Fruit fly (Drosophila melanogaster) whole organism, embryonic: ENCODE results near the gene Pcyt1.

Source experiments
- Aef1 ChIP-seq: fragments of 200-800 bp; sonication (Bioruptor generic); IDR thresholded peaks from 3 replicates; pipeline ENCODE4 v1.3.6; 2022; ENCODE audit warnings: missing biosample characterization, missing genetic modification characterization
- Bgb ChIP-seq: fragments of 200-800 bp; sonication (Bioruptor generic); IDR thresholded peaks from 2 replicates; pipeline ENCODE4 v1.3.6; 2022; ENCODE audit warnings: missing biosample characterization, missing genetic modification characterization; ENCODE audit not compliant: partially characterized antibody
- CG10147 ChIP-seq: fragments of 200-800 bp; sonication (Bioruptor generic); optimal IDR thresholded peaks from 2 replicates; lab custom pipeline; 2019; ENCODE audit warnings: missing biosample characterization, mild to moderate bottlenecking, missing genetic modification characterization, moderate library complexity
- CG10431 ChIP-seq: fragments of 200-800 bp; sonication (Bioruptor generic); optimal IDR thresholded peaks from 3 replicates; lab custom pipeline; 2018; ENCODE audit warnings: missing biosample characterization, mild to moderate bottlenecking, missing genetic modification characterization
- CG10979 ChIP-seq: fragments of 200-800 bp; sonication (Bioruptor generic); optimal IDR thresholded peaks from 2 replicates; lab custom pipeline; 2018; ENCODE audit warnings: missing biosample characterization, mild to moderate bottlenecking, missing genetic modification characterization, moderate library complexity
- CG11398 ChIP-seq: fragments of 200-800 bp; sonication (Bioruptor generic); optimal IDR thresholded peaks from 2 replicates; lab custom pipeline; 2016; ENCODE audit warnings: missing biosample characterization, missing genetic modification characterization
- CG11723 ChIP-seq: fragments of 200-800 bp; sonication (Bioruptor generic); optimal IDR thresholded peaks from 2 replicates; lab custom pipeline; 2017; ENCODE audit warnings: missing biosample characterization, mild to moderate bottlenecking, missing genetic modification characterization
- CG12769 ChIP-seq: fragments of 200-800 bp; sonication (Bioruptor generic); optimal IDR thresholded peaks from 2 replicates; lab custom pipeline; 2019; ENCODE audit warnings: missing biosample characterization, mild to moderate bottlenecking, missing genetic modification characterization, moderate library complexity
- CG13287 ChIP-seq: fragments of 200-800 bp; sonication (Bioruptor generic); IDR thresholded peaks from 2 replicates; pipeline ENCODE4 v1.3.6; 2022; ENCODE audit warnings: missing biosample characterization, missing genetic modification characterization; ENCODE audit not compliant: partially characterized antibody
- CG15073 ChIP-seq: fragments of 200-800 bp; sonication (Bioruptor generic); optimal IDR thresholded peaks from 2 replicates; lab custom pipeline; 2016; ENCODE audit warnings: missing biosample characterization, missing genetic modification characterization
- CG1529 ChIP-seq: fragments of 200-800 bp; sonication (Bioruptor generic); optimal IDR thresholded peaks from 3 replicates; lab custom pipeline; 2018; ENCODE audit warnings: missing biosample characterization, missing genetic modification characterization
- CG1602 ChIP-seq: fragments of 200-800 bp; sonication (Bioruptor generic); optimal IDR thresholded peaks from 3 replicates; lab custom pipeline; 2016; ENCODE audit warnings: missing biosample characterization, missing genetic modification characterization
- CG17328 ChIP-seq: fragments of 200-800 bp; sonication (Bioruptor generic); IDR thresholded peaks from 2 replicates; pipeline ENCODE4 v1.3.6; 2022; ENCODE audit warnings: missing biosample characterization, missing genetic modification characterization
- CG17612 ChIP-seq: fragments of 200-800 bp; sonication (Bioruptor generic); IDR thresholded peaks from 2 replicates; pipeline ENCODE4 v1.3.6; 2022; ENCODE audit warnings: missing biosample characterization, missing genetic modification characterization
- CG1792 ChIP-seq: fragments of 200-800 bp; sonication (Bioruptor generic); optimal IDR thresholded peaks from 2 replicates; lab custom pipeline; 2016; ENCODE audit warnings: missing biosample characterization, missing genetic modification characterization
- CG18011 ChIP-seq: fragments of 200-800 bp; sonication (Bioruptor generic); optimal IDR thresholded peaks from 2 replicates; lab custom pipeline; 2017; ENCODE audit warnings: missing biosample characterization, missing genetic modification characterization, mild to moderate bottlenecking, moderate library complexity, missing genotype
- CG30403 ChIP-seq: fragments of 200-800 bp; sonication (Bioruptor generic); optimal IDR thresholded peaks from 3 replicates; lab custom pipeline; 2016; ENCODE audit warnings: missing biosample characterization, missing genetic modification characterization
- CG3726 ChIP-seq: fragments of 200-800 bp; sonication (Bioruptor generic); IDR thresholded peaks from 3 replicates; pipeline ENCODE4, ENCODE4 v1.3.6; 2022; ENCODE audit warnings: missing biosample characterization, missing genetic modification characterization
- CG6254 ChIP-seq: fragments of 200-800 bp; sonication (Bioruptor generic); optimal IDR thresholded peaks from 3 replicates; lab custom pipeline; 2017; ENCODE audit warnings: mild to moderate bottlenecking, missing biosample characterization, missing genetic modification reagents, missing genetic modification characterization
- CG6689 ChIP-seq: fragments of 200-800 bp; sonication (Bioruptor generic); IDR thresholded peaks from 2 replicates; pipeline ENCODE4 v1.3.6; 2022; ENCODE audit warnings: missing biosample characterization, missing genetic modification characterization
- CG8359 ChIP-seq: fragments of 200-800 bp; sonication (Bioruptor generic); optimal IDR thresholded peaks from 2 replicates; lab custom pipeline; 2017; ENCODE audit warnings: missing biosample characterization, mild to moderate bottlenecking, missing genetic modification characterization, borderline replicate concordance
- CG8388 ChIP-seq: fragments of 200-800 bp; sonication (Bioruptor generic); optimal IDR thresholded peaks from 2 replicates; lab custom pipeline; 2019; ENCODE audit warnings: missing biosample characterization, mild to moderate bottlenecking, missing genetic modification characterization, moderate library complexity
- CG8478 ChIP-seq: fragments of >200 bp; optimal IDR thresholded peaks from 2 replicates; lab custom pipeline; 2018
- CG9817 ChIP-seq: fragments of 200-800 bp; sonication (Bioruptor generic); optimal IDR thresholded peaks from 2 replicates; lab custom pipeline; 2018; ENCODE audit warnings: missing biosample characterization, mild to moderate bottlenecking, missing genetic modification characterization, moderate library complexity
- CkIIα-i1 ChIP-seq: fragments of 200-800 bp; sonication (Bioruptor generic); IDR thresholded peaks from 2 replicates; pipeline ENCODE4 v1.3.6; 2022; ENCODE audit warnings: missing biosample characterization, missing genetic modification characterization
- Neu2 ChIP-seq: fragments of 200-800 bp; sonication (Bioruptor generic); optimal IDR thresholded peaks from 3 replicates; lab custom pipeline; 2016; ENCODE audit warnings: missing biosample characterization, missing genetic modification characterization, borderline replicate concordance
- Nf-YA ChIP-seq: fragments of 200-800 bp; sonication (Bioruptor generic); IDR thresholded peaks from 2 replicates; pipeline ENCODE4 v1.3.6; 2022; ENCODE audit warnings: missing biosample characterization, missing genetic modification characterization
- Optix ChIP-seq: fragments of 200-800 bp; sonication (Bioruptor generic); IDR thresholded peaks from 3 replicates; pipeline ENCODE4 v1.3.6; 2022; ENCODE audit warnings: missing biosample characterization, missing genetic modification characterization
- Side ChIP-seq: fragments of 200-800 bp; sonication (Bioruptor generic); optimal IDR thresholded peaks from 2 replicates; lab custom pipeline; 2016; ENCODE audit warnings: missing biosample characterization, missing genetic modification characterization
- Tbp ChIP-seq: fragments of >200 bp; optimal IDR thresholded peaks from 2 replicates; lab custom pipeline; 2018; ENCODE audit warnings: missing biosample characterization, missing genetic modification characterization
- ara ChIP-seq: fragments of 200-800 bp; sonication (Bioruptor generic); IDR thresholded peaks from 2 replicates; pipeline ENCODE4 v1.3.6; 2022; ENCODE audit warnings: missing biosample characterization, missing genetic modification characterization
- ato ChIP-seq: fragments of 200-800 bp; sonication (Bioruptor generic); IDR thresholded peaks from 2 replicates; pipeline ENCODE4 v1.3.6; 2022; ENCODE audit warnings: missing biosample characterization, missing genetic modification characterization; ENCODE audit not compliant: partially characterized antibody
- bigmax ChIP-seq: fragments of 200-800 bp; sonication (Bioruptor generic); optimal IDR thresholded peaks from 2 replicates; lab custom pipeline; 2018; ENCODE audit warnings: missing biosample characterization, mild to moderate bottlenecking, missing genetic modification characterization
- bsh ChIP-seq, 2 experiments: fragments of 200-800 bp; sonication (Bioruptor generic); optimal IDR thresholded peaks; 2 replicates each; lab custom pipeline; 2017 to 2018; ENCODE audit warnings: mild to moderate bottlenecking in 2 of 2, missing biosample characterization in 2 of 2, missing genetic modification characterization in 2 of 2, moderate library complexity in 1 of 2
- cad ChIP-seq: fragments of >200 bp; optimal IDR thresholded peaks from 2 replicates; lab custom pipeline; 2017; ENCODE audit warnings: missing biosample characterization, missing genetic modification characterization
- dpn ChIP-seq, 2 experiments: fragments of 200-800 bp; sonication (Bioruptor generic); optimal IDR thresholded peaks; 3 replicates each; lab custom pipeline; 2016; ENCODE audit warnings: missing biosample characterization in 2 of 2, missing genetic modification characterization in 2 of 2
- eve ChIP-seq, 2 experiments: fragments of >200 bp; optimal IDR thresholded peaks; 2 replicates each; lab custom pipeline; 2017; ENCODE audit warnings: missing biosample characterization in 2 of 2, missing genetic modification characterization in 2 of 2
- ftz-f1 ChIP-seq: fragments of 200-800 bp; sonication (Bioruptor generic); optimal IDR thresholded peaks from 2 replicates; lab custom pipeline; 2016; ENCODE audit warnings: missing biosample characterization, missing genetic modification characterization
- hbn ChIP-seq: fragments of 200-800 bp; sonication (Bioruptor generic); IDR thresholded peaks from 2 replicates; pipeline ENCODE4 v1.3.6; 2022; ENCODE audit warnings: missing biosample characterization, missing genetic modification characterization; ENCODE audit not compliant: partially characterized antibody
- hth ChIP-seq: fragments of >200 bp; optimal IDR thresholded peaks from 2 replicates; lab custom pipeline; 2017; ENCODE audit warnings: inconsistent platforms
- ind ChIP-seq: fragments of 200-800 bp; sonication (Bioruptor generic); optimal IDR thresholded peaks from 3 replicates; lab custom pipeline; 2016; ENCODE audit warnings: missing biosample characterization, missing genetic modification characterization
- lmd ChIP-seq: fragments of 200-800 bp; sonication (Bioruptor generic); IDR thresholded peaks from 2 replicates; pipeline ENCODE4 v1.3.6; 2022; ENCODE audit warnings: missing biosample characterization, missing genetic modification characterization
- nerfin-1 ChIP-seq: fragments of 200-800 bp; sonication (Bioruptor generic); optimal IDR thresholded peaks from 3 replicates; lab custom pipeline; 2019; ENCODE audit warnings: missing biosample characterization, mild to moderate bottlenecking, missing genetic modification characterization, moderate library complexity
- nom ChIP-seq: fragments of 200-800 bp; sonication (Bioruptor generic); optimal IDR thresholded peaks from 2 replicates; lab custom pipeline; 2017; ENCODE audit warnings: missing biosample characterization, missing genetic modification characterization, mild to moderate bottlenecking, moderate library complexity, missing genetic modification reagents
- sim ChIP-seq: fragments of 200-800 bp; sonication (Bioruptor generic); IDR thresholded peaks from 2 replicates; pipeline ENCODE4 v1.3.6; 2022; ENCODE audit warnings: missing biosample characterization, missing genetic modification characterization
- tio ChIP-seq: fragments of 200-800 bp; sonication (Bioruptor generic); optimal IDR thresholded peaks from 2 replicates; lab custom pipeline; 2017; ENCODE audit warnings: missing biosample characterization, missing genetic modification characterization, inconsistent platforms
- tna ChIP-seq: fragments of 200-800 bp; sonication (Bioruptor generic); IDR thresholded peaks from 2 replicates; pipeline ENCODE4 v1.3.6; 2022; ENCODE audit warnings: missing biosample characterization, missing genetic modification characterization; ENCODE audit not compliant: partially characterized antibody
- usp ChIP-seq: fragments of >200 bp; optimal IDR thresholded peaks from 2 replicates; lab custom pipeline; 2017; ENCODE audit warnings: missing biosample characterization, missing genetic modification characterization
- z ChIP-seq: fragments of 200-800 bp; sonication (Bioruptor generic); IDR thresholded peaks from 3 replicates; pipeline ENCODE4 v1.3.6; 2022; ENCODE audit warnings: missing biosample characterization, missing genetic modification characterization

Gene Pcyt1

dm6 chr3L:1568225-1569161, 22.6 kb downstream of the Pcyt1 start, which contains the start of gene CG7879 (continued):
- TF ChIP-seq dpn (GFP tag; optimal IDR thresholded peaks at IDR 0.05; lab: Kevin White, UChicago): peak in 1 of 2 experiments; percentile 11
- no peak for TF ChIP-seq CG18011
- TF ChIP-seq bsh (GFP tag; optimal IDR thresholded peaks at IDR 0.05; lab: Kevin White, UChicago): no peak
- TF ChIP-seq CG30403 (GFP tag; lab: Kevin White, UChicago): peak; percentile 68
- TF ChIP-seq cad (GFP tag; lab: Kevin White, UChicago): no peak
- TF ChIP-seq z (GFP tag; lab: Robert Waterston, UW): no peak
- no peak for TF ChIP-seq Tbp (GFP tag; lab: Kevin White, UChicago)
- TF ChIP-seq usp (GFP tag; lab: Kevin White, UChicago): no peak
- no peak for TF ChIP-seq CG12769
- 0 out of 2 replicates have a peak, but pooled peaks have one; percentile 23 for TF ChIP-seq CG6689
- no peak for TF ChIP-seq CG11723 (GFP tag; lab: Kevin White, UChicago)
- 0 out of 2 replicates have a peak, but pooled peaks have one; percentile 8 for TF ChIP-seq CG17612 (GFP tag; lab: Robert Waterston, UW)
- TF ChIP-seq CG3726 (GFP tag; lab: Robert Waterston, UW): no peak
- peak; percentile 99 for TF ChIP-seq CG6254 (GFP tag; lab: Kevin White, UChicago)
- no peak for TF ChIP-seq CkIIα-i1 (GFP tag; lab: Robert Waterston, UW)
- no peak for TF ChIP-seq tna
- peak; percentile 25 for TF ChIP-seq CG9817
- no peak; the same call in 1 of the 2 replicates for TF ChIP-seq hbn (GFP tag; lab: Robert Waterston, UW)
- TF ChIP-seq CG1529 (GFP tag; lab: Kevin White, UChicago): no peak
- TF ChIP-seq CG1792 (GFP tag; lab: Kevin White, UChicago): no peak
- TF ChIP-seq CG10979 (tag; lab: Kevin White, UChicago): no peak
- peak; percentile 33; the same call in 1 of the 2 replicates for TF ChIP-seq Bgb (GFP tag; lab: Robert Waterston, UW)
- TF ChIP-seq Neu2 (GFP tag; lab: Kevin White, UChicago): no peak
- no peak for TF ChIP-seq Optix (GFP tag; lab: Robert Waterston, UW)
- TF ChIP-seq bigmax (GFP tag; lab: Kevin White, UChicago): no peak
- TF ChIP-seq ato: 0 out of 2 replicates have a peak, but pooled peaks have one; percentile 23
- peak; percentile 33; the same call in 1 of the 2 replicates for TF ChIP-seq lmd
- no peak for TF ChIP-seq ind
- TF ChIP-seq CG8478 (lab: Kevin White, UChicago): no peak
- TF ChIP-seq CG15073 (GFP tag; lab: Kevin White, UChicago): no peak
- TF ChIP-seq CG10431: no peak
- TF ChIP-seq Aef1 (GFP tag; lab: Robert Waterston, UW): no peak
- no peak for TF ChIP-seq tio
- TF ChIP-seq Nf-YA (GFP tag; lab: Robert Waterston, UW): no peak
- no peak for TF ChIP-seq sim (GFP tag; lab: Robert Waterston, UW)
- TF ChIP-seq hth (lab: Kevin White, UChicago): no peak
- no peak for TF ChIP-seq CG10147 (GFP tag; lab: Kevin White, UChicago)
- peak; percentile 32; the same call in 1 of the 2 replicates for TF ChIP-seq CG13287
- TF ChIP-seq eve (GFP tag; optimal IDR thresholded peaks at IDR 0.05; lab: Kevin White, UChicago): no peak
- TF ChIP-seq CG8359 (GFP tag; lab: Kevin White, UChicago): no peak
- TF ChIP-seq nerfin-1 (tag; lab: Kevin White, UChicago): peak; percentile 98
- no peak for TF ChIP-seq CG17328 (GFP tag; lab: Robert Waterston, UW)
- TF ChIP-seq Side: no peak
- TF ChIP-seq ftz-f1 (GFP tag; lab: Kevin White, UChicago): no peak
- TF ChIP-seq nom (GFP tag; lab: Kevin White, UChicago): peak; percentile 72
- TF ChIP-seq ara (GFP tag; lab: Robert Waterston, UW): no peak
- peak; percentile 34 for TF ChIP-seq CG1602 (GFP tag; lab: Kevin White, UChicago)
- no peak for TF ChIP-seq CG8388 (GFP tag; lab: Kevin White, UChicago)
- no peak for TF ChIP-seq CG11398 (GFP tag; lab: Kevin White, UChicago)
